Fruit fly (Drosophila melanogaster) whole organism, embryonic: ENCODE data around the gene CG7149.

Experiments used
- CG1024 ChIP-seq: fragments of 200-800 bp; sonication (Bioruptor generic); IDR thresholded peaks from 2 replicates; pipeline ENCODE4 v1.3.6; 2022; ENCODE audit warnings: missing biosample characterization, missing genetic modification characterization
- CG10267 ChIP-seq: fragments of 200-800 bp; sonication (Bioruptor generic); optimal IDR thresholded peaks from 2 replicates; lab custom pipeline; 2018; ENCODE audit warnings: missing biosample characterization, mild to moderate bottlenecking, missing genetic modification characterization, moderate library complexity
- CG11456 ChIP-seq: fragments of 200-800 bp; sonication (Bioruptor generic); IDR thresholded peaks from 3 replicates; pipeline ENCODE4 v1.3.6; 2022; ENCODE audit warnings: missing biosample characterization, missing genetic modification characterization
- CG13287 ChIP-seq: fragments of 200-800 bp; sonication (Bioruptor generic); IDR thresholded peaks from 2 replicates; pipeline ENCODE4 v1.3.6; 2022; ENCODE audit warnings: missing biosample characterization, missing genetic modification characterization; ENCODE audit not compliant: partially characterized antibody
- CG15479 ChIP-seq: fragments of 200-800 bp; sonication (Bioruptor generic); optimal IDR thresholded peaks from 3 replicates; lab custom pipeline; 2019; ENCODE audit warnings: missing biosample characterization, mild to moderate bottlenecking, missing genetic modification characterization, moderate library complexity
- CG17912 ChIP-seq: fragments of 200-800 bp; sonication (Bioruptor generic); optimal IDR thresholded peaks from 2 replicates; lab custom pipeline; 2018; ENCODE audit warnings: missing biosample characterization, mild to moderate bottlenecking, missing genetic modification characterization
- CG2202 ChIP-seq: fragments of 200-800 bp; sonication (Bioruptor generic); optimal IDR thresholded peaks from 2 replicates; lab custom pipeline; 2018; ENCODE audit warnings: missing biosample characterization, mild to moderate bottlenecking, missing genetic modification characterization
- CG30431 ChIP-seq: fragments of 200-800 bp; sonication (Bioruptor generic); optimal IDR thresholded peaks from 2 replicates; lab custom pipeline; 2017; ENCODE audit warnings: missing biosample characterization, missing genetic modification characterization
- CG3065 ChIP-seq: fragments of 200-800 bp; sonication (Bioruptor generic); optimal IDR thresholded peaks from 2 replicates; lab custom pipeline; 2016; ENCODE audit warnings: missing biosample characterization, missing genetic modification characterization
- CG31441 ChIP-seq: fragments of 200-800 bp; sonication (Bioruptor generic); IDR thresholded peaks from 2 replicates; pipeline ENCODE4 v1.3.6; 2022; ENCODE audit warnings: missing biosample characterization, missing genetic modification characterization
- CG32532 ChIP-seq: fragments of 200-800 bp; sonication (Bioruptor generic); IDR thresholded peaks from 2 replicates; pipeline ENCODE4 v1.3.6; 2022; ENCODE audit warnings: missing biosample characterization, missing genetic modification characterization
- CG5180 ChIP-seq: fragments of 200-800 bp; sonication (Bioruptor generic); optimal IDR thresholded peaks from 3 replicates; lab custom pipeline; 2017; ENCODE audit warnings: missing biosample characterization, missing genetic modification characterization, mild to moderate bottlenecking, moderate library complexity, missing genetic modification reagents
- CG6813 ChIP-seq: fragments of 200-800 bp; sonication (Bioruptor generic); optimal IDR thresholded peaks from 2 replicates; lab custom pipeline; 2017; ENCODE audit warnings: missing biosample characterization, missing genetic modification characterization, mild to moderate bottlenecking, moderate library complexity, missing genetic modification reagents
- CG6854 ChIP-seq: fragments of 200-800 bp; sonication (Bioruptor generic); optimal IDR thresholded peaks from 3 replicates; lab custom pipeline; 2017; ENCODE audit warnings: missing biosample characterization, mild to moderate bottlenecking, missing genetic modification characterization
- CG7963 ChIP-seq: fragments of 200-800 bp; sonication (Bioruptor generic); IDR thresholded peaks from 3 replicates; pipeline ENCODE4 v1.3.6; 2022; ENCODE audit warnings: missing biosample characterization, missing genetic modification characterization; ENCODE audit not compliant: partially characterized antibody
- CG8281 ChIP-seq: fragments of 200-800 bp; sonication (Bioruptor generic); optimal IDR thresholded peaks from 2 replicates; lab custom pipeline; 2018; ENCODE audit warnings: missing biosample characterization, mild to moderate bottlenecking, missing genetic modification characterization, moderate library complexity
- CG8765 ChIP-seq: fragments of 200-800 bp; sonication (Bioruptor generic); IDR thresholded peaks from 2 replicates; pipeline ENCODE4 v1.3.6; 2022; ENCODE audit warnings: missing biosample characterization, missing genetic modification characterization
- CG9727 ChIP-seq: fragments of 200-800 bp; sonication (Bioruptor generic); optimal IDR thresholded peaks from 3 replicates; lab custom pipeline; 2017; ENCODE audit warnings: missing biosample characterization, mild to moderate bottlenecking, missing genetic modification characterization
- CTCF ChIP-seq: fragments of 200-800 bp; sonication (Bioruptor generic); optimal IDR thresholded peaks from 2 replicates; lab custom pipeline; 2017; ENCODE audit warnings: missing biosample characterization, mild to moderate bottlenecking, missing genetic modification characterization, moderate library complexity
- Chrac-16 ChIP-seq: fragments of 200-800 bp; sonication (Bioruptor generic); optimal IDR thresholded peaks from 3 replicates; lab custom pipeline; 2016; ENCODE audit warnings: missing biosample characterization, missing genetic modification characterization
- CkIIα-i1 ChIP-seq: fragments of 200-800 bp; sonication (Bioruptor generic); IDR thresholded peaks from 2 replicates; pipeline ENCODE4 v1.3.6; 2022; ENCODE audit warnings: missing biosample characterization, missing genetic modification characterization
- Dbx ChIP-seq: fragments of 200-800 bp; sonication (Bioruptor generic); IDR thresholded peaks from 3 replicates; pipeline ENCODE4 v1.3.6; 2022; ENCODE audit warnings: missing biosample characterization, missing genetic modification characterization
- E2f1 ChIP-seq: fragments of 200-800 bp; sonication (Bioruptor generic); IDR thresholded peaks from 2 replicates; pipeline ENCODE4 v1.3.6; 2022; ENCODE audit warnings: missing biosample characterization, missing genetic modification characterization
- Ets65A ChIP-seq: fragments of 200-800 bp; sonication (Bioruptor generic); peaks from one replicate; lab custom pipeline; 2016; ENCODE audit warnings: missing biosample characterization, missing genetic modification characterization
- Hand ChIP-seq: fragments of 200-800 bp; sonication (Bioruptor generic); optimal IDR thresholded peaks from 2 replicates; lab custom pipeline; 2017; ENCODE audit warnings: mild to moderate bottlenecking, missing biosample characterization, missing genetic modification reagents, missing genetic modification characterization
- Hmx ChIP-seq: fragments of 200-800 bp; sonication (Bioruptor generic); optimal IDR thresholded peaks from 2 replicates; lab custom pipeline; 2016; ENCODE audit warnings: missing biosample characterization, missing genetic modification characterization
- Kr ChIP-seq: fragments of 200-800 bp; sonication (Bioruptor generic); optimal IDR thresholded peaks from 2 replicates; lab custom pipeline; 2017; ENCODE audit warnings: missing biosample characterization, mild to moderate bottlenecking, missing genetic modification characterization
- Mes4 ChIP-seq: fragments of 200-800 bp; sonication (Bioruptor generic); optimal IDR thresholded peaks from 2 replicates; lab custom pipeline; 2016; ENCODE audit warnings: missing biosample characterization, missing genetic modification characterization
- PHDP ChIP-seq: fragments of 200-800 bp; sonication (Bioruptor generic); optimal IDR thresholded peaks from 3 replicates; lab custom pipeline; 2018; ENCODE audit warnings: missing biosample characterization, mild to moderate bottlenecking, missing genetic modification characterization, moderate library complexity
- Side ChIP-seq: fragments of 200-800 bp; sonication (Bioruptor generic); optimal IDR thresholded peaks from 2 replicates; lab custom pipeline; 2016; ENCODE audit warnings: missing biosample characterization, missing genetic modification characterization
- Ssrp ChIP-seq: fragments of 200-800 bp; sonication (Bioruptor generic); optimal IDR thresholded peaks from 2 replicates; lab custom pipeline; 2018; ENCODE audit warnings: missing biosample characterization, mild to moderate bottlenecking, missing genetic modification characterization, moderate library complexity
- Xbp1 ChIP-seq: fragments of 200-800 bp; sonication (Bioruptor generic); optimal IDR thresholded peaks from 3 replicates; lab custom pipeline; 2016; ENCODE audit warnings: missing biosample characterization, mild to moderate bottlenecking, missing genetic modification characterization
- ap ChIP-seq: fragments of 200-800 bp; sonication (Bioruptor generic); IDR thresholded peaks from 2 replicates; pipeline ENCODE4 v1.3.6; 2022; ENCODE audit warnings: missing biosample characterization, missing genetic modification characterization
- danr ChIP-seq: fragments of 200-800 bp; sonication (Bioruptor generic); IDR thresholded peaks from 2 replicates; pipeline ENCODE4 v1.3.6; 2022; ENCODE audit warnings: missing biosample characterization, missing genetic modification characterization
- dati ChIP-seq: fragments of 200-800 bp; sonication (Bioruptor generic); IDR thresholded peaks from 2 replicates; pipeline ENCODE4 v1.3.6; 2022; ENCODE audit warnings: missing biosample characterization, missing genetic modification characterization
- exex ChIP-seq: fragments of 200-800 bp; sonication (Bioruptor generic); optimal IDR thresholded peaks from 4 replicates; lab custom pipeline; 2018; ENCODE audit warnings: missing biosample characterization, mild to moderate bottlenecking, missing genetic modification characterization, moderate library complexity
- fd102C ChIP-seq: fragments of 200-800 bp; sonication (Bioruptor generic); optimal IDR thresholded peaks from 2 replicates; lab custom pipeline; 2018; ENCODE audit warnings: missing biosample characterization, mild to moderate bottlenecking, missing genetic modification characterization, moderate library complexity
- fd3F ChIP-seq: fragments of 200-800 bp; sonication (Bioruptor generic); optimal IDR thresholded peaks from 2 replicates; lab custom pipeline; 2018; ENCODE audit warnings: missing biosample characterization, mild to moderate bottlenecking, missing genetic modification characterization, moderate library complexity
- klu ChIP-seq: fragments of 200-800 bp; sonication (Bioruptor generic); IDR thresholded peaks from 2 replicates; pipeline ENCODE4 v1.3.6; 2022; ENCODE audit warnings: missing biosample characterization, missing genetic modification characterization
- lmd ChIP-seq: fragments of 200-800 bp; sonication (Bioruptor generic); IDR thresholded peaks from 2 replicates; pipeline ENCODE4 v1.3.6; 2022; ENCODE audit warnings: missing biosample characterization, missing genetic modification characterization
- peb ChIP-seq: fragments of 200-800 bp; sonication (Bioruptor generic); IDR thresholded peaks from 2 replicates; pipeline ENCODE4 v1.3.6; 2022; ENCODE audit warnings: missing biosample characterization, missing genetic modification characterization
- seq ChIP-seq: fragments of 200-800 bp; sonication (Bioruptor generic); IDR thresholded peaks from 2 replicates; pipeline ENCODE4 v1.3.6; 2022; ENCODE audit warnings: missing biosample characterization, missing genetic modification characterization
- shn ChIP-seq: fragments of 200-800 bp; sonication (Bioruptor generic); optimal IDR thresholded peaks from 3 replicates; lab custom pipeline; 2016; ENCODE audit warnings: missing biosample characterization, missing genetic modification characterization
- sisA ChIP-seq: fragments of 200-800 bp; sonication (Bioruptor generic); IDR thresholded peaks from 2 replicates; pipeline ENCODE4 v1.3.6; 2022; ENCODE audit warnings: missing biosample characterization, missing genetic modification characterization
- tgo ChIP-seq: fragments of 200-800 bp; sonication (Bioruptor generic); IDR thresholded peaks from 3 replicates; pipeline ENCODE4 v1.3.6; 2022; ENCODE audit warnings: missing biosample characterization, missing genetic modification characterization
- ttk ChIP-seq: fragments of 200-800 bp; sonication (Bioruptor generic); IDR thresholded peaks from 2 replicates; pipeline ENCODE4 v2.1.2; 2022; ENCODE audit warnings: missing biosample characterization, missing genetic modification characterization
- twi ChIP-seq: fragments of 200-800 bp; optimal IDR thresholded peaks from 2 replicates; lab custom pipeline; 2019; ENCODE audit warnings: missing biosample characterization, mild to moderate bottlenecking, missing genetic modification characterization, moderate library complexity
- unc-4 ChIP-seq: fragments of 200-800 bp; sonication (Bioruptor generic); IDR thresholded peaks from 2 replicates; pipeline ENCODE4 v1.3.6; 2022; ENCODE audit warnings: missing biosample characterization, missing genetic modification characterization; ENCODE audit not compliant: partially characterized antibody
- unpg ChIP-seq: fragments of 200-800 bp; sonication (Bioruptor generic); optimal IDR thresholded peaks from 3 replicates; lab custom pipeline; 2018; ENCODE audit warnings: missing biosample characterization, mild to moderate bottlenecking, missing genetic modification characterization, moderate library complexity
- zen ChIP-seq: fragments of 200-800 bp; sonication (Bioruptor generic); optimal IDR thresholded peaks from 3 replicates; lab custom pipeline; 2018; ENCODE audit warnings: missing biosample characterization, mild to moderate bottlenecking, missing genetic modification characterization, moderate library complexity

CG7149 gene

DNA sequence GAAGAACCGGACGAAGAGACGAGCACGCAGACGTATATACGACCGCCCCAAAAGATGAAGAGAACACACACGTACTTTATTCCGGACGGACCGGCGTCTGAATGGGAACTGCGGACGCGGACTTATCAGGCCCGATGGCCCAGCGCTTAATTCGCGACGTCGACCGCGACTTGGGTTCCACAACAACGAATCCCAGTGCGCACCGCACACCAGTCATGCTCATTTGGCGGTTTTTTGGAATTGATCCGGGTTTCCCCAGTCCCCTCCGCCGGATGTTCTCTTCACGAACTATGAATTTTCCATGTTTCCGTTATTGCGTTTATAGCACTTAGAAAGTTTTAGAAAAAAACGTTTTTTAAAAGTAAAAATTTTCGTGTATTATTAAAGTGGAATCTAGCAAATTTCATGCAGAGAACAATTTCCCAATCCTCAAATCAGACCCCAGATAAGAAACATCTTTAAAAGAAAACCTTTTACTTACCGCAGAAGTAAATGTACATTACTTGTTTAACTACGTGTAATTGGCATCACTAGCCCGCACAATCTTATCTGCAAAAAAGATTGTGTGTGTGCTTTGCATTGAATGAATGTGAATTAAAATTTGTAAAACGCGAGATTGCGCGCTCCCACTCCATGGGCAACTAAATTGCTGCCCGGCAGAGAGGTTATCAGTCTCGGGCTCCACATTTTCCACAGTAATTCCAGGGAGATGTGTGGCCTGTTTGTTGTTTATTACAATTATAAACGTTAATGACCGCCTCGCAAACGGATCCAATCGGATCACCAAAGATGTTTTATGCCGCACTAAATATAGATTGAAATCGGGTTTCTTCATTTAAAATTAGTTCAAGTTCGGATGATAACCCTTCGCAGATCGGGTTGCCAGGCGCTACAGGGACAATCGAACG, at the start of gene CG7149 (continued):
- TF ChIP-seq CG11456 (GFP tag; lab: Robert Waterston, UW) (no peak), klu (GFP tag; lab: Robert Waterston, UW) (no peak), shn (GFP tag; lab: Kevin White, UChicago) (no peak), CG2202 (tag; lab: Kevin White, UChicago) (no peak), unc-4 (no peak), Kr (GFP tag; lab: Kevin White, UChicago) (no peak), CG10267 (tag; lab: Kevin White, UChicago) (no peak), CG15479 (GFP tag; lab: Kevin White, UChicago) (no peak), CG9727 (no peak), Xbp1 (GFP tag; lab: Kevin White, UChicago) (peak; percentile 41), Ets65A (GFP tag; lab: Kevin White, UChicago) (peak; percentile 6), fd102C (GFP tag; lab: Kevin White, UChicago) (no peak), CG32532 (GFP tag; lab: Robert Waterston, UW) (no peak), ttk (no peak), tgo (peak; percentile 13; the same call in 1 of the 3 replicates), Chrac-16 (GFP tag; lab: Kevin White, UChicago) (no peak), unpg (GFP tag; lab: Kevin White, UChicago) (no peak), Hmx (GFP tag; lab: Kevin White, UChicago) (no peak), Side (GFP tag; lab: Kevin White, UChicago) (no peak), CG6813 (GFP tag; lab: Kevin White, UChicago) (no peak), CG8765 (GFP tag; lab: Robert Waterston, UW) (no peak), seq (GFP tag; lab: Robert Waterston, UW) (no peak), CTCF (GFP tag; lab: Kevin White, UChicago) (no peak), CG7963 (GFP tag; lab: Robert Waterston, UW) (no peak), fd3F (GFP tag; lab: Kevin White, UChicago) (no peak), CG1024 (GFP tag; lab: Robert Waterston, UW) (no peak), CG8281 (tag; lab: Kevin White, UChicago) (peak; percentile 16), CG3065 (GFP tag; lab: Kevin White, UChicago) (no peak), PHDP (tag; lab: Kevin White, UChicago) (no peak), CG13287 (GFP tag; lab: Robert Waterston, UW) (no peak; the same call in 1 of the 2 replicates), sisA (GFP tag; lab: Robert Waterston, UW) (no peak), CG30431 (no peak), ap (GFP tag; lab: Robert Waterston, UW) (no peak), CkIIα-i1 (no peak), CG5180 (GFP tag; lab: Kevin White, UChicago) (no peak), peb (GFP tag; lab: Robert Waterston, UW) (no peak), dati (GFP tag; lab: Robert Waterston, UW) (no peak), CG31441 (no peak), twi (no peak), lmd (no peak), Hand (GFP tag; lab: Kevin White, UChicago) (peak; percentile 40), exex (tag; lab: Kevin White, UChicago) (peak; percentile 91), zen (tag; lab: Kevin White, UChicago) (no peak), Mes4 (GFP tag; lab: Kevin White, UChicago) (no peak), danr (GFP tag; lab: Robert Waterston, UW) (no peak), CG17912 (GFP tag; lab: Kevin White, UChicago) (no peak), Ssrp (tag; lab: Kevin White, UChicago) (no peak), CG6854 (GFP tag; lab: Kevin White, UChicago) (no peak), Dbx (GFP tag; lab: Robert Waterston, UW) (0 out of 3 replicates have a peak, but pooled peaks have one; percentile 32), E2f1 (no peak)
